Worm (Caenorhabditis elegans) whole organism, L3 larva: ENCODE data around the gene atrn-1.
A peak's percentile ranks its signal among the peaks of the same experiment; 100 is the strongest.

Source experiments
- R02D3.7 ChIP-seq: fragments of 150-350 bp; optimal IDR thresholded peaks from 2 replicates; lab custom pipeline; 2014; ENCODE audit warnings: missing biosample characterization, missing genetic modification characterization
- ZK546.5 ChIP-seq: sonication (generic microtip); optimal IDR thresholded peaks from 2 replicates; lab custom pipeline; 2017; ENCODE audit warnings: missing biosample characterization, missing genetic modification characterization
- aly-2 ChIP-seq: fragments of 150-350 bp; optimal IDR thresholded peaks from 2 replicates; lab custom pipeline; 2014; ENCODE audit warnings: missing biosample characterization, missing genetic modification characterization
- ama-1 ChIP-seq: fragments of 150-350 bp; optimal IDR thresholded peaks from 2 replicates; lab custom pipeline; 2018
- ceh-16 ChIP-seq: sonication (generic microtip); optimal IDR thresholded peaks from 2 replicates; lab custom pipeline; 2017; ENCODE audit warnings: missing biosample characterization, missing genetic modification characterization
- ceh-28 ChIP-seq: fragments of 150-350 bp; optimal IDR thresholded peaks from 2 replicates; lab custom pipeline; 2014; ENCODE audit warnings: missing biosample characterization, missing genetic modification reagents, missing genetic modification characterization
- ceh-82 ChIP-seq: fragments of 150-350 bp; optimal IDR thresholded peaks from 2 replicates; lab custom pipeline; 2014; ENCODE audit warnings: missing biosample characterization, missing genetic modification characterization
- ceh-9 ChIP-seq: sonication (generic microtip); optimal IDR thresholded peaks from 2 replicates; lab custom pipeline; 2018; ENCODE audit warnings: missing biosample characterization, missing genetic modification characterization
- egl-27 ChIP-seq: sonication (generic microtip); optimal IDR thresholded peaks from 4 replicates; lab custom pipeline; 2017; ENCODE audit warnings: missing biosample characterization, missing genetic modification reagents, missing genetic modification characterization
- egl-5 ChIP-seq: fragments of 150-350 bp; optimal IDR thresholded peaks from 2 replicates; lab custom pipeline; 2017; ENCODE audit warnings: missing biosample characterization, missing genetic modification reagents, missing genetic modification characterization, inconsistent platforms
- elt-1 ChIP-seq: fragments of 150-350 bp; optimal IDR thresholded peaks from 2 replicates; lab custom pipeline; 2014; ENCODE audit warnings: missing biosample characterization, missing genetic modification characterization
- elt-2 ChIP-seq: sonication (generic microtip); optimal IDR thresholded peaks from 2 replicates; lab custom pipeline; 2016; ENCODE audit warnings: missing genetic modification reagents, mild to moderate bottlenecking, missing genetic modification characterization, missing compliant biosample characterization
- elt-3 ChIP-seq, 3 experiments: fragments of 150-350 bp in 1 of 3; sonication (generic microtip) in 2 of 3; optimal IDR thresholded peaks; 2 replicates in 2 of 3; 4 replicates in 1 of 3; lab custom pipeline; 2014 to 2017; ENCODE audit warnings: missing biosample characterization in 3 of 3, missing genetic modification characterization in 3 of 3
- eor-1 ChIP-seq, 2 experiments: fragments of 150-350 bp; optimal IDR thresholded peaks; 2 replicates each; lab custom pipeline; 2014 to 2018; ENCODE audit warnings: missing biosample characterization in 2 of 2, missing genetic modification characterization in 2 of 2
- fkh-10 ChIP-seq: sonication (generic microtip); optimal IDR thresholded peaks from 2 replicates; lab custom pipeline; 2017; ENCODE audit warnings: missing biosample characterization, missing genetic modification reagents, missing genetic modification characterization
- fkh-2 ChIP-seq: fragments of 150-350 bp; optimal IDR thresholded peaks from 2 replicates; lab custom pipeline; 2014; ENCODE audit warnings: missing biosample characterization, missing genetic modification reagents, missing genetic modification characterization
- fos-1 ChIP-seq: fragments of 150-350 bp; optimal IDR thresholded peaks from 2 replicates; lab custom pipeline; 2014; ENCODE audit warnings: missing biosample characterization, missing genetic modification characterization
- hmg-11 ChIP-seq: sonication (generic microtip); optimal IDR thresholded peaks from 2 replicates; lab custom pipeline; 2016; ENCODE audit warnings: missing genetic modification characterization, missing compliant biosample characterization
- jun-1 ChIP-seq: fragments of 150-350 bp; optimal IDR thresholded peaks from 2 replicates; lab custom pipeline; 2014; ENCODE audit warnings: missing biosample characterization, missing genetic modification reagents, missing genetic modification characterization
- lin-15B ChIP-seq: fragments of 150-350 bp; optimal IDR thresholded peaks from 2 replicates; lab custom pipeline; 2014; ENCODE audit warnings: missing biosample characterization, missing genetic modification characterization
- lin-39 ChIP-seq: fragments of 150-350 bp; optimal IDR thresholded peaks from 2 replicates; lab custom pipeline; 2018; ENCODE audit warnings: missing biosample characterization, missing genetic modification reagents, missing genetic modification characterization
- lsy-12 ChIP-seq: sonication (generic microtip); optimal IDR thresholded peaks from 2 replicates; lab custom pipeline; 2016; ENCODE audit warnings: mild to moderate bottlenecking, missing genetic modification characterization, missing compliant biosample characterization
- mdl-1 ChIP-seq: fragments of 150-350 bp; optimal IDR thresholded peaks from 2 replicates; lab custom pipeline; 2014; ENCODE audit warnings: missing biosample characterization, missing genetic modification characterization
- mml-1 ChIP-seq: fragments of 150-350 bp; sonication (generic microtip); optimal IDR thresholded peaks from 3 replicates; lab custom pipeline; 2014; ENCODE audit warnings: missing biosample characterization, missing genetic modification characterization
- nfya-1 ChIP-seq: sonication (generic microtip); optimal IDR thresholded peaks from 2 replicates; lab custom pipeline; 2017; ENCODE audit warnings: missing genetic modification characterization, mild to moderate bottlenecking, missing compliant biosample characterization, antibody characterized with exemption, moderate library complexity; ENCODE audit not compliant: insufficient read depth
- nhr-11 ChIP-seq: fragments of 150-350 bp; optimal IDR thresholded peaks from 2 replicates; lab custom pipeline; 2014; ENCODE audit warnings: missing biosample characterization, missing genetic modification characterization
- nhr-12 ChIP-seq: fragments of 150-350 bp; optimal IDR thresholded peaks from 2 replicates; lab custom pipeline; 2014; ENCODE audit warnings: missing biosample characterization, missing genetic modification characterization
- nhr-23 ChIP-seq: fragments of 150-350 bp; optimal IDR thresholded peaks from 2 replicates; lab custom pipeline; 2014; ENCODE audit warnings: missing biosample characterization, missing genetic modification reagents, missing genetic modification characterization
- nhr-237 ChIP-seq: fragments of 150-350 bp; optimal IDR thresholded peaks from 2 replicates; lab custom pipeline; 2014; ENCODE audit warnings: missing biosample characterization, missing genetic modification characterization
- nhr-25 ChIP-seq: sonication (generic microtip); optimal IDR thresholded peaks from 2 replicates; lab custom pipeline; 2017; ENCODE audit warnings: missing biosample characterization, missing genetic modification characterization
- nhr-28 ChIP-seq: fragments of 150-350 bp; optimal IDR thresholded peaks from 2 replicates; lab custom pipeline; 2014; ENCODE audit warnings: missing biosample characterization, missing genetic modification characterization
- nhr-43 ChIP-seq: sonication (generic microtip); optimal IDR thresholded peaks from 2 replicates; lab custom pipeline; 2016; ENCODE audit warnings: mild to moderate bottlenecking, missing genetic modification characterization, missing compliant biosample characterization; ENCODE audit not compliant: poor library complexity, severe bottlenecking
- nhr-67 ChIP-seq: fragments of 150-350 bp; optimal IDR thresholded peaks from 2 replicates; lab custom pipeline; 2014; ENCODE audit warnings: missing biosample characterization, missing genetic modification characterization
- nhr-77 ChIP-seq: fragments of 150-350 bp; optimal IDR thresholded peaks from 2 replicates; lab custom pipeline; 2014; ENCODE audit warnings: missing biosample characterization, missing genetic modification characterization
- pha-4 ChIP-seq: fragments of 150-350 bp; optimal IDR thresholded peaks from 2 replicates; lab custom pipeline; 2014; ENCODE audit warnings: missing biosample characterization, missing genetic modification reagents, missing genetic modification characterization
- pqm-1 ChIP-seq: fragments of 150-350 bp; optimal IDR thresholded peaks from 2 replicates; lab custom pipeline; 2017; ENCODE audit warnings: missing biosample characterization, missing genetic modification characterization, inconsistent platforms
- sea-2 ChIP-seq: fragments of 150-350 bp; sonication (generic microtip); optimal IDR thresholded peaks from 4 replicates; lab custom pipeline; 2014; ENCODE audit warnings: missing biosample characterization, missing genetic modification reagents, missing genetic modification characterization
- skn-1 ChIP-seq: fragments of 150-350 bp; optimal IDR thresholded peaks from 2 replicates; lab custom pipeline; 2014; ENCODE audit warnings: missing biosample characterization, missing genetic modification characterization
- snpc-4 ChIP-seq: fragments of 150-350 bp; optimal IDR thresholded peaks from 2 replicates; lab custom pipeline; 2014; ENCODE audit warnings: missing biosample characterization, missing genetic modification characterization
- tbx-2 ChIP-seq: sonication (generic microtip); optimal IDR thresholded peaks from 2 replicates; lab custom pipeline; 2016; ENCODE audit warnings: mild to moderate bottlenecking, missing genetic modification characterization, missing compliant biosample characterization
- unc-39 ChIP-seq: sonication (generic microtip); optimal IDR thresholded peaks from 4 replicates; lab custom pipeline; 2017; ENCODE audit warnings: missing biosample characterization, missing genetic modification characterization
- unc-62 ChIP-seq: fragments of 150-350 bp; sonication (generic microtip); optimal IDR thresholded peaks from 4 replicates; lab custom pipeline; 2014; ENCODE audit warnings: missing biosample characterization, missing genetic modification reagents, missing genetic modification characterization
- zag-1 ChIP-seq: fragments of 150-350 bp; optimal IDR thresholded peaks from 2 replicates; lab custom pipeline; 2014; ENCODE audit warnings: missing biosample characterization, missing genetic modification characterization
- ztf-11 ChIP-seq: fragments of 150-350 bp; optimal IDR thresholded peaks from 2 replicates; lab custom pipeline; 2014; ENCODE audit warnings: missing biosample characterization, missing genetic modification characterization
- ztf-4 ChIP-seq: fragments of 150-350 bp; optimal IDR thresholded peaks from 2 replicates; lab custom pipeline; 2014; ENCODE audit warnings: missing biosample characterization, missing genetic modification characterization

atrn-1 gene

DNA sequence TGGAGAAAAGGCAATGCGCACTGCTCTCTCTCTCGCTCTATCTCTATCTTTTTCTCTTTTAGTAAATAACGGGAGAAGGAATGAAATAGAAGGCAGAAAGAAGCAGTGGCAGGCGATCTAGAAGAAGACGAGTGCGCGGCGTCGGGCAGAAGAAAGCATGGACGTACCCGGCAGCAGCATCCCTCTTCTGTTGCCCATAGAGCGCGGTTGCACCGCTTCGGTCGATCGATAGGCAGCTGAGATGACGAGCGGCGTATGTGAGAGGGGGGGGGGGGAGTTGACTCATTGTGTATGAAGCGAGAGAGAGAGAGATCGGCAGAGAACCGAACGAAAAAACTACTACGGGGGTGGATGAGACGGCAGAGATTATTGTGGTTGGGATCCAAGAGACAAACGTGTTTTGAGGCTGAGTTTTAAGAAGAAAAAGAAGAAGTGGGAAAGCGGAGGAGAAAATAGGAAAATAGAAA, 3.2 kb upstream of the atrn-1 start:
- TF ChIP-seq lin-15B (tag; lab: Kevin White, UChicago) (peak; percentile 91), ztf-11 (tag; lab: Kevin White, UChicago) (no peak), ceh-28 (tag; lab: Kevin White, UChicago) (peak; percentile 96), lin-39 (tag; lab: Kevin White, UChicago) (peak; percentile 95), nfya-1 (tag; lab: Kevin White, UChicago) (peak; percentile 95), unc-39 (tag; lab: Kevin White, UChicago) (no peak), nhr-77 (tag; lab: Kevin White, UChicago) (peak; percentile 30), nhr-237 (tag; lab: Kevin White, UChicago) (no peak), sea-2 (GFP tag; lab: Kevin White, UChicago) (peak; percentile 33), aly-2 (tag; lab: Kevin White, UChicago) (no peak), ceh-82 (tag; lab: Kevin White, UChicago) (peak; percentile 50), nhr-11 (peak; percentile 85), nhr-25 (tag; lab: Kevin White, UChicago) (peak; percentile 96), nhr-28 (tag; lab: Kevin White, UChicago) (no peak), egl-5 (tag; lab: Kevin White, UChicago) (no peak), elt-2 (tag; lab: Kevin White, UChicago) (peak; percentile 61), fos-1 (peak; percentile 83), ceh-16 (tag; lab: Kevin White, UChicago) (no peak), R02D3.7 (tag; lab: Kevin White, UChicago) (peak; percentile 53), fkh-10 (GFP tag; lab: Kevin White, UChicago) (peak; percentile 99), skn-1 (tag; lab: Kevin White, UChicago) (peak; percentile 61), jun-1 (peak; percentile 91), nhr-23 (tag; lab: Kevin White, UChicago) (peak; percentile 72), unc-62 (peak; percentile 88), ceh-9 (no peak), nhr-12 (tag; lab: Kevin White, UChicago) (no peak), zag-1 (tag; lab: Kevin White, UChicago) (no peak), eor-1 (tag; optimal IDR thresholded peaks at IDR 0.05; lab: Kevin White, UChicago) (no peak), ztf-4 (tag; lab: Kevin White, UChicago) (peak; percentile 21), mml-1 (tag; lab: Kevin White, UChicago) (no peak), mdl-1 (tag; lab: Kevin White, UChicago) (peak; percentile 72), snpc-4 (tag; lab: Kevin White, UChicago) (peak; percentile 90), egl-27 (tag; lab: Kevin White, UChicago) (peak; percentile 84), ZK546.5 (peak; percentile 28), hmg-11 (tag; lab: Kevin White, UChicago) (peak; percentile 86), lsy-12 (tag; lab: Kevin White, UChicago) (peak; percentile 89), elt-1 (peak; percentile 61), fkh-2 (tag; lab: Kevin White, UChicago) (no peak), ama-1 (lab: Kevin White, UChicago) (no peak), pha-4 (tag; lab: Kevin White, UChicago) (peak; percentile 88), elt-3 (tag; optimal IDR thresholded peaks at IDR 0.05; lab: Kevin White, UChicago) (peak in 1 of 3 experiments; percentile 80), nhr-67 (tag; lab: Kevin White, UChicago) (no peak), tbx-2 (tag; lab: Kevin White, UChicago) (peak; percentile 86), pqm-1 (tag; lab: Kevin White, UChicago) (peak; percentile 9), nhr-43 (tag; lab: Kevin White, UChicago) (peak; percentile 79)
- TF ChIP-seq, all 47 proteins: peak for 30
